Worm (Caenorhabditis elegans) whole organism, midembryonic: Measurements from ENCODE around the gene srbc-29.

ENCODE experiments used
- T22C8.4 ChIP-seq: fragments of 200-800 bp; sonication (Bioruptor generic); IDR thresholded peaks from 2 replicates; pipeline ENCODE4 v1.3.6; 2022; ENCODE audit warnings: missing genetic modification characterization, missing compliant biosample characterization
- cog-1 ChIP-seq: sonication (generic microtip); optimal IDR thresholded peaks from 2 replicates; lab custom pipeline; 2016; ENCODE audit warnings: missing genetic modification characterization, missing compliant biosample characterization
- flt-1 ChIP-seq: fragments of 200-800 bp; sonication (Bioruptor generic); IDR thresholded peaks from 2 replicates; pipeline ENCODE4 v1.3.6; 2022; ENCODE audit warnings: missing genetic modification characterization, missing compliant biosample characterization
- klf-2 ChIP-seq: fragments of 200-800 bp; sonication (Bioruptor generic); conservative IDR thresholded peaks from 2 replicates; pipeline ENCODE4 v1.3.6; 2022; ENCODE audit warnings: missing genetic modification reagents, missing genetic modification characterization, missing compliant biosample characterization
- med-1 ChIP-seq: sonication (generic microtip); optimal IDR thresholded peaks from 2 replicates; lab custom pipeline; 2017; ENCODE audit warnings: missing genetic modification characterization, mild to moderate bottlenecking, missing compliant biosample characterization, antibody characterized with exemption, missing genetic modification reagents; ENCODE audit not compliant: insufficient read depth
- ref-1 ChIP-seq: fragments of 200-800 bp; sonication (Bioruptor generic); conservative IDR thresholded peaks from 2 replicates; pipeline ENCODE4 v1.3.6; 2022; ENCODE audit warnings: missing genetic modification reagents, missing genetic modification characterization, missing compliant biosample characterization
- tab-1 ChIP-seq: fragments of 200-800 bp; sonication (Bioruptor generic); IDR thresholded peaks from 2 replicates; pipeline ENCODE4 v1.3.6; 2022; ENCODE audit warnings: missing genetic modification characterization, missing compliant biosample characterization
- ztf-23 ChIP-seq: fragments of 200-800 bp; sonication (Bioruptor generic); IDR thresholded peaks from 2 replicates; pipeline ENCODE4 v1.3.6; 2022; ENCODE audit warnings: missing genetic modification reagents, missing genetic modification characterization, missing compliant biosample characterization
- ztf-29 ChIP-seq: fragments of 200-800 bp; sonication (Bioruptor generic); IDR thresholded peaks from 2 replicates; pipeline ENCODE4 v1.3.6; 2022; ENCODE audit warnings: missing genetic modification reagents, missing genetic modification characterization, missing compliant biosample characterization

Gene srbc-29

ce11 chrV:3486857-3487256, 16.2 kb upstream of the srbc-29 start, which contains the start of gene srbc-32:
Gene srbc-32 (minus strand): TSS chrV:3486957.
- no peak for TF ChIP-seq flt-1 (GFP tag; lab: Robert Waterston, UW)
- no peak for TF ChIP-seq ztf-29 (GFP tag; lab: Robert Waterston, UW)
- TF ChIP-seq cog-1 (tag; lab: Kevin White, UChicago) = no peak
- no peak for TF ChIP-seq klf-2 (GFP tag; lab: Robert Waterston, UW)
- no peak for TF ChIP-seq ztf-23 (GFP tag; lab: Robert Waterston, UW)
- TF ChIP-seq tab-1 (GFP tag; lab: Robert Waterston, UW) = no peak
- no peak for TF ChIP-seq med-1 (GFP tag; lab: Kevin White, UChicago)
- no peak for TF ChIP-seq T22C8.4
- no peak for TF ChIP-seq ref-1 (GFP tag; lab: Robert Waterston, UW)

ce11 chrV:3484702-3485101, 14.0 kb upstream of the srbc-29 start, which contains the start of gene srbc-33:
Gene srbc-33 (minus strand): TSS chrV:3484802.
- TF ChIP-seq cog-1 (tag; lab: Kevin White, UChicago) = no peak
- no peak for TF ChIP-seq med-1 (GFP tag; lab: Kevin White, UChicago)
- no peak for TF ChIP-seq flt-1 (GFP tag; lab: Robert Waterston, UW)
- no peak for TF ChIP-seq klf-2 (GFP tag; lab: Robert Waterston, UW)
- TF ChIP-seq T22C8.4 = no peak
- no peak for TF ChIP-seq ref-1 (GFP tag; lab: Robert Waterston, UW)
- TF ChIP-seq tab-1 (GFP tag; lab: Robert Waterston, UW) = no peak
- TF ChIP-seq ztf-23 (GFP tag; lab: Robert Waterston, UW) = no peak
- no peak for TF ChIP-seq ztf-29 (GFP tag; lab: Robert Waterston, UW)

- TF ChIP-seq ztf-29 (GFP tag; lab: Robert Waterston, UW) = no peak
- no peak for TF ChIP-seq ref-1 (GFP tag; lab: Robert Waterston, UW)
- no peak for TF ChIP-seq cog-1 (tag; lab: Kevin White, UChicago)
- no peak for TF ChIP-seq med-1 (GFP tag; lab: Kevin White, UChicago)
- TF ChIP-seq klf-2 (GFP tag; lab: Robert Waterston, UW) = no peak
- TF ChIP-seq ztf-23 (GFP tag; lab: Robert Waterston, UW) = no peak
- TF ChIP-seq flt-1 (GFP tag; lab: Robert Waterston, UW) = no peak
- TF ChIP-seq tab-1 (GFP tag; lab: Robert Waterston, UW) = no peak
- TF ChIP-seq T22C8.4 = no peak
These were observed 11.9 kb upstream of the srbc-29 start, which contains the start of gene lys-7 for ce11 chrV:3482550-3483002. Gene lys-7 (minus strand): TSS chrV:3482600.

ce11 chrV:3480346-3480745, 9.7 kb upstream of the srbc-29 start, which contains the start of gene srbc-30:
Gene srbc-30 (minus strand): TSS chrV:3480446.
- TF ChIP-seq cog-1 (tag; lab: Kevin White, UChicago) (no peak), ref-1 (GFP tag; lab: Robert Waterston, UW) (no peak), flt-1 (GFP tag; lab: Robert Waterston, UW) (no peak), T22C8.4 (no peak), tab-1 (GFP tag; lab: Robert Waterston, UW) (no peak), ztf-29 (GFP tag; lab: Robert Waterston, UW) (no peak), ztf-23 (GFP tag; lab: Robert Waterston, UW) (no peak), med-1 (GFP tag; lab: Kevin White, UChicago) (no peak), klf-2 (GFP tag; lab: Robert Waterston, UW) (no peak)

ce11 chrV:3477496-3477895, 6.8 kb upstream of the srbc-29 start, which contains the start of gene srbc-31:
Gene srbc-31 (minus strand): TSS chrV:3477596.
- TF ChIP-seq ztf-29 (GFP tag; lab: Robert Waterston, UW) (no peak), ref-1 (GFP tag; lab: Robert Waterston, UW) (no peak), flt-1 (GFP tag; lab: Robert Waterston, UW) (no peak), med-1 (GFP tag; lab: Kevin White, UChicago) (no peak), klf-2 (GFP tag; lab: Robert Waterston, UW) (no peak), cog-1 (tag; lab: Kevin White, UChicago) (no peak), T22C8.4 (no peak), ztf-23 (GFP tag; lab: Robert Waterston, UW) (no peak), tab-1 (GFP tag; lab: Robert Waterston, UW) (no peak)

ce11 chrV:3476228-3476627, 5.5 kb upstream of the srbc-29 start:
- no peak for TF ChIP-seq tab-1 (GFP tag; lab: Robert Waterston, UW)
- no peak for TF ChIP-seq klf-2 (GFP tag; lab: Robert Waterston, UW)

- no peak for TF ChIP-seq T22C8.4
- TF ChIP-seq ztf-23 (GFP tag; lab: Robert Waterston, UW) = no peak
- TF ChIP-seq tab-1 (GFP tag; lab: Robert Waterston, UW) = no peak
- no peak for TF ChIP-seq klf-2 (GFP tag; lab: Robert Waterston, UW)
- TF ChIP-seq cog-1 (tag; lab: Kevin White, UChicago) = no peak
- no peak for TF ChIP-seq med-1 (GFP tag; lab: Kevin White, UChicago)
- TF ChIP-seq ztf-29 (GFP tag; lab: Robert Waterston, UW) = no peak
- no peak for TF ChIP-seq flt-1 (GFP tag; lab: Robert Waterston, UW)
- TF ChIP-seq ref-1 (GFP tag; lab: Robert Waterston, UW) = no peak
These were observed 4.3 kb upstream of the srbc-29 start, which contains the start of gene oac-2 for ce11 chrV:3475021-3475420. Gene oac-2 (minus strand): TSS chrV:3475121.

ce11 chrV:3468436-3468835, 2.2 kb downstream of the srbc-29 start, which contains the start of gene gst-33:
Gene gst-33 (minus strand): TSS chrV:3468562.
- TF ChIP-seq ref-1 (GFP tag; lab: Robert Waterston, UW) = no peak

- TF ChIP-seq flt-1 (GFP tag; lab: Robert Waterston, UW) = no peak
- TF ChIP-seq med-1 (GFP tag; lab: Kevin White, UChicago) = no peak
- TF ChIP-seq cog-1 (tag; lab: Kevin White, UChicago) = no peak
These were observed 5.8 kb downstream of the srbc-29 start for ce11 chrV:3464897-3465296.
